Fruit fly (Drosophila melanogaster): ENCODE results near the gene CG8611.

The CG8611 gene

dm6 chrX:17423310-17423945 is 1.5 kb upstream of the CG8611 start, which contains the start of gene ENGase (continued):
- TF ChIP-seq fu2 (GFP tag; optimal IDR thresholded peaks at IDR 0.05) = no peak
- no peak for TF ChIP-seq CG14667 (GFP tag; IDR thresholded peaks at IDR 0.05)
- no peak for TF ChIP-seq D19A (tag; optimal IDR thresholded peaks at IDR 0.05)
- TF ChIP-seq Hmr (GFP tag; optimal IDR thresholded peaks at IDR 0.05) = no peak
- no peak for TF ChIP-seq CG12942 (GFP tag; optimal IDR thresholded peaks at IDR 0.05)
- TF ChIP-seq CG42726 (GFP tag; IDR thresholded peaks at IDR 0.05; ENCODE audit: partially characterized antibody) = no peak

dm6 chrX:17407737-17408136 is 14.2 kb downstream of the CG8611 start:
- TF ChIP-seq Hey (tag; optimal IDR thresholded peaks at IDR 0.05) (peak; percentile 94), BEAF-32 (GFP tag; optimal IDR thresholded peaks at IDR 0.05) (no peak)

- TF ChIP-seq CG2678 (tag; optimal IDR thresholded peaks at IDR 0.05) (no peak), Nf-YB (GFP tag; optimal IDR thresholded peaks at IDR 0.05) (peak; percentile 91), Nf-YC (tag; optimal IDR thresholded peaks at IDR 0.05) (peak; percentile 90)
Measured at dm6 chrX:17404883-17405282, 17.1 kb downstream of the CG8611 start.

- TF ChIP-seq Hr39 (optimal IDR thresholded peaks at IDR 0.05) (peak; percentile 35), NFAT (GFP tag; IDR thresholded peaks at IDR 0.05) (no peak)
Measured at dm6 chrX:17398215-17398614, 23.7 kb downstream of the CG8611 start.

- TF ChIP-seq CG15073 (GFP tag; optimal IDR thresholded peaks at IDR 0.05) (no peak), sc (optimal IDR thresholded peaks at IDR 0.05) (no peak), sc (GFP tag; optimal IDR thresholded peaks at IDR 0.05) (peak; percentile 29), CG11504 (tag; optimal IDR thresholded peaks at IDR 0.05) (peak; percentile 70), vvl (GFP tag; IDR thresholded peaks at IDR 0.05) (peak; percentile 69), Nf-YB (GFP tag; optimal IDR thresholded peaks at IDR 0.05) (peak; percentile 97), ato (GFP tag; IDR thresholded peaks at IDR 0.05; ENCODE audit: partially characterized antibody) (0 out of 2 replicates have a peak, but pooled peaks have one; percentile 38), Med (GFP tag) (peak; percentile 26), CG1603 (tag; optimal IDR thresholded peaks at IDR 0.05) (peak; percentile 3), HmgD (GFP tag; optimal IDR thresholded peaks at IDR 0.05) (peak; percentile 8), amos (GFP tag; IDR thresholded peaks at IDR 0.05; ENCODE audit: partially characterized antibody) (0 out of 2 replicates have a peak, but pooled peaks have one; percentile 10), Nf-YC (tag; optimal IDR thresholded peaks at IDR 0.05) (peak; percentile 97), sisA (GFP tag; IDR thresholded peaks at IDR 0.05) (no peak), E2f1 (GFP tag; IDR thresholded peaks at IDR 0.05) (peak; percentile 11; the same call in 1 of the 2 replicates), phol (tag; optimal IDR thresholded peaks at IDR 0.05) (peak; percentile 86), CG9797 (GFP tag; optimal IDR thresholded peaks at IDR 0.05) (no peak), sens (GFP tag) (peak; percentile 57), bbx (GFP tag; IDR thresholded peaks at IDR 0.05; ENCODE audit: partially characterized antibody) (peak; percentile 47), ftz-f1 (GFP tag; optimal IDR thresholded peaks at IDR 0.05) (peak; percentile 42), ci (GFP tag; IDR thresholded peaks at IDR 0.05) (peak; percentile 58; the same call in 2 of the 3 replicates), kni (GFP tag; optimal IDR thresholded peaks at IDR 0.05) (peak; percentile 6), pan (optimal IDR thresholded peaks at IDR 0.05) (no peak), pan (GFP tag; optimal IDR thresholded peaks at IDR 0.05 in 1 of 2, IDR thresholded peaks at IDR 0.05 in 1 of 2) (peak in 1 of 2 experiments; percentile 29), Bgb (GFP tag; IDR thresholded peaks at IDR 0.05; ENCODE audit: partially characterized antibody) (peak; percentile 20; the same call in 1 of the 2 replicates), Adf1 (GFP tag; IDR thresholded peaks at IDR 0.05) (peak; percentile 95), CG13287 (GFP tag; IDR thresholded peaks at IDR 0.05; ENCODE audit: partially characterized antibody) (0 out of 2 replicates have a peak, but pooled peaks have one; percentile 22), ash1 (GFP tag; optimal IDR thresholded peaks at IDR 0.05) (no peak), Jarid2 (GFP tag; optimal IDR thresholded peaks at IDR 0.05) (peak; percentile 81), tll (GFP tag; optimal IDR thresholded peaks at IDR 0.05) (peak in 1 of 2 experiments; percentile 19), z (GFP tag; IDR thresholded peaks at IDR 0.05) (0 out of 3 replicates have a peak, but pooled peaks have one; percentile 19)
Measured at dm6 chrX:17397103-17397711, 24.7 kb downstream of the CG8611 start, which contains the start of gene B-H1. TSS of gene B-H1 (plus strand) at chrX:17397478.
